Fruit fly (Drosophila melanogaster): Measurements from ENCODE around the gene nmdyn-D7.
A peak's percentile ranks its signal among the peaks of the same experiment; 100 is the strongest.

nmdyn-D7 gene

dm6 chr3R:9679746-9680145 lies at the start of gene nmdyn-D7:
nmdyn-D7 (plus strand) TSS chr3R:9679939.
- no peak for TF ChIP-seq CG8478 (optimal IDR thresholded peaks at IDR 0.05)
- no peak for TF ChIP-seq CTCF (optimal IDR thresholded peaks at IDR 0.05)

- TF ChIP-seq CTCF (optimal IDR thresholded peaks at IDR 0.05) (no peak), CG8478 (optimal IDR thresholded peaks at IDR 0.05) (no peak)
Measured at dm6 chr3R:9630053-9630632, 49.6 kb upstream of the nmdyn-D7 start.

- peak in 1 of 2 experiments; percentile 5 for TF ChIP-seq CTCF (optimal IDR thresholded peaks at IDR 0.05)
- no peak for TF ChIP-seq CG8478 (optimal IDR thresholded peaks at IDR 0.05)
Measured at dm6 chr3R:9630633-9631095, 49.1 kb upstream of the nmdyn-D7 start, which contains the start of gene Calr. Calr (minus strand) TSS chr3R:9630851.

- no peak for TF ChIP-seq CTCF (optimal IDR thresholded peaks at IDR 0.05)
- no peak for TF ChIP-seq CG8478 (optimal IDR thresholded peaks at IDR 0.05)
Measured at dm6 chr3R:9631564-9631963, 48.2 kb upstream of the nmdyn-D7 start, which contains the start of gene SpdS. SpdS (plus strand) TSS chr3R:9631641.

dm6 chr3R:9632110-9632921 lies 47.4 kb upstream of the nmdyn-D7 start:
- no peak for TF ChIP-seq CTCF (optimal IDR thresholded peaks at IDR 0.05)
- no peak for TF ChIP-seq CG8478 (optimal IDR thresholded peaks at IDR 0.05)

dm6 chr3R:9637361-9637760 lies 42.4 kb upstream of the nmdyn-D7 start, which contains the start of gene Scm:
Scm (minus strand) TSS chr3R:9637611.
- TF ChIP-seq CG8478 (optimal IDR thresholded peaks at IDR 0.05) (no peak), CTCF (optimal IDR thresholded peaks at IDR 0.05) (peak in 1 of 2 experiments; percentile 17)

dm6 chr3R:9637882-9638281 lies 41.9 kb upstream of the nmdyn-D7 start, which contains the start of gene Dh44:
Dh44 (plus strand) TSS chr3R:9638182.
- TF ChIP-seq CTCF (optimal IDR thresholded peaks at IDR 0.05) = no peak
- TF ChIP-seq CG8478 (optimal IDR thresholded peaks at IDR 0.05) = no peak

dm6 chr3R:9640313-9640712 lies 39.4 kb upstream of the nmdyn-D7 start:
- no peak for TF ChIP-seq CG8478 (optimal IDR thresholded peaks at IDR 0.05)
- TF ChIP-seq CTCF (optimal IDR thresholded peaks at IDR 0.05) = no peak

- TF ChIP-seq CG8478 (optimal IDR thresholded peaks at IDR 0.05) = no peak
- no peak for TF ChIP-seq CTCF (optimal IDR thresholded peaks at IDR 0.05)
Measured at dm6 chr3R:9643977-9644376, 35.8 kb upstream of the nmdyn-D7 start.

dm6 chr3R:9644620-9645019 lies 35.1 kb upstream of the nmdyn-D7 start:
- no peak for TF ChIP-seq CTCF (optimal IDR thresholded peaks at IDR 0.05)
- no peak for TF ChIP-seq CG8478 (optimal IDR thresholded peaks at IDR 0.05)

- no peak for TF ChIP-seq CG8478 (optimal IDR thresholded peaks at IDR 0.05)
- TF ChIP-seq CTCF (optimal IDR thresholded peaks at IDR 0.05) = no peak
Measured at dm6 chr3R:9646104-9646707, 33.5 kb upstream of the nmdyn-D7 start, which contains the start of gene Fst. Fst (minus strand) TSS chr3R:9646154.

- TF ChIP-seq CG8478 (optimal IDR thresholded peaks at IDR 0.05) = no peak
- TF ChIP-seq CTCF (optimal IDR thresholded peaks at IDR 0.05) = no peak
Measured at dm6 chr3R:9665405-9665804, 14.3 kb upstream of the nmdyn-D7 start.

- no peak for TF ChIP-seq CG8478 (optimal IDR thresholded peaks at IDR 0.05)
- peak; percentile 63 to 64 for TF ChIP-seq CTCF (optimal IDR thresholded peaks at IDR 0.05)
Measured at dm6 chr3R:9673207-9673606, 6.5 kb upstream of the nmdyn-D7 start.

dm6 chr3R:9674196-9674693 lies 5.5 kb upstream of the nmdyn-D7 start, which contains the start of gene Dhc1:
Dhc1 (minus strand) TSS chr3R:9674643.
- TF ChIP-seq CG8478 (optimal IDR thresholded peaks at IDR 0.05) (no peak), CTCF (optimal IDR thresholded peaks at IDR 0.05) (no peak)

dm6 chr3R:9674968-9675573 lies 4.7 kb upstream of the nmdyn-D7 start, which contains the start of gene Nepl12:
Nepl12 (plus strand) TSS chr3R:9675523.
- TF ChIP-seq CG8478 (optimal IDR thresholded peaks at IDR 0.05) = no peak
- TF ChIP-seq CTCF (optimal IDR thresholded peaks at IDR 0.05) = no peak
